Worm (Caenorhabditis elegans): ENCODE results near the gene idpp-1.

Gene idpp-1

ce11 chrIII:775443-775842 lies 35.0 kb downstream of the idpp-1 start:
- TF ChIP-seq alr-1 (tag; optimal IDR thresholded peaks at IDR 0.05; ENCODE audit: borderline replicate concordance) (no peak), efl-1 (optimal IDR thresholded peaks at IDR 0.05) (no peak), efl-1 (GFP tag; optimal IDR thresholded peaks at IDR 0.05 in 1 of 2) (peak in 1 of 2 experiments; percentile 82), vab-15 (tag; optimal IDR thresholded peaks at IDR 0.05) (no peak)

ce11 chrIII:778771-779170 lies 38.3 kb downstream of the idpp-1 start, which contains the start of gene alh-11:
Gene alh-11, minus strand, starts transcription at chrIII:778871.
- TF ChIP-seq unc-130 (tag; optimal IDR thresholded peaks at IDR 0.05) (no peak), lsy-2 (tag; optimal IDR thresholded peaks at IDR 0.05) (no peak), pag-3 (tag; optimal IDR thresholded peaks at IDR 0.05; ENCODE audit: borderline replicate concordance, insufficient read depth) (no peak), C34B4.2 (tag; optimal IDR thresholded peaks at IDR 0.05) (no peak), rnt-1 (tag; optimal IDR thresholded peaks at IDR 0.05) (no peak), sox-4 (tag; optimal IDR thresholded peaks at IDR 0.05) (no peak), fkh-10 (GFP tag; optimal IDR thresholded peaks at IDR 0.05) (no peak), nhr-19 (GFP tag; conservative IDR thresholded peaks at IDR 0.05) (no peak), lin-39 (tag; optimal IDR thresholded peaks at IDR 0.05) (no peak), xbp-1 (tag; optimal IDR thresholded peaks at IDR 0.05) (no peak)

ce11 chrIII:782503-782902 lies 42.0 kb downstream of the idpp-1 start:
- TF ChIP-seq efl-1 (optimal IDR thresholded peaks at IDR 0.05), result no peak
- peak in 1 of 2 experiments; percentile 78 for TF ChIP-seq efl-1 (GFP tag; optimal IDR thresholded peaks at IDR 0.05 in 1 of 2)
- no peak for TF ChIP-seq aly-2 (tag; optimal IDR thresholded peaks at IDR 0.05)

ce11 chrIII:783254-783753 lies 42.8 kb downstream of the idpp-1 start, which contains the start of the genes dagl-2 and ppm-1.G:
Gene dagl-2, minus strand, starts transcription at chrIII:783305.
Gene ppm-1.G, plus strand, starts transcription at chrIII:783703.
- TF ChIP-seq grh-1 (GFP tag; IDR thresholded peaks at IDR 0.05) (no peak), ceh-88 (GFP tag; IDR thresholded peaks at IDR 0.05) (no peak), snu-23 (GFP tag; optimal IDR thresholded peaks at IDR 0.05) (peak; percentile 83), C04F5.9 (tag; optimal IDR thresholded peaks at IDR 0.05) (peak; percentile 68), efl-3 (GFP tag; optimal IDR thresholded peaks at IDR 0.05) (no peak), nhr-90 (tag; optimal IDR thresholded peaks at IDR 0.05; ENCODE audit: poor library complexity) (peak; percentile 86), egl-27 (tag; optimal IDR thresholded peaks at IDR 0.05) (no peak), nhr-19 (GFP tag; conservative IDR thresholded peaks at IDR 0.05) (peak; percentile 55), lin-15B (tag; optimal IDR thresholded peaks at IDR 0.05) (peak; percentile 93), nhr-237 (tag; optimal IDR thresholded peaks at IDR 0.05) (no peak), nhr-84 (tag; optimal IDR thresholded peaks at IDR 0.05) (no peak), ceh-82 (tag; optimal IDR thresholded peaks at IDR 0.05) (peak; percentile 72 to 87 (median 77)), nhr-77 (tag; optimal IDR thresholded peaks at IDR 0.05) (peak; percentile 42), swsn-7 (tag; optimal IDR thresholded peaks at IDR 0.05) (peak; percentile 78), ceh-63 (GFP tag; optimal IDR thresholded peaks at IDR 0.05) (no peak), ces-1 (GFP tag; optimal IDR thresholded peaks at IDR 0.05) (no peak), hlh-17 (GFP tag; optimal IDR thresholded peaks at IDR 0.05; ENCODE audit: borderline replicate concordance) (no peak), lin-14 (GFP tag; optimal IDR thresholded peaks at IDR 0.05) (peak; percentile 89), xbp-1 (tag; optimal IDR thresholded peaks at IDR 0.05) (peak; percentile 74), lin-13 (GFP tag; optimal IDR thresholded peaks at IDR 0.05) (peak; percentile 76), unc-30 (tag; optimal IDR thresholded peaks at IDR 0.05) (no peak), Y116A8C.19 (tag; optimal IDR thresholded peaks at IDR 0.05; ENCODE audit: borderline replicate concordance) (peak; percentile 5), skn-1 (tag; optimal IDR thresholded peaks at IDR 0.05) (peak; percentile 85), nhr-12 (tag; optimal IDR thresholded peaks at IDR 0.05) (no peak), ztf-11 (tag; optimal IDR thresholded peaks at IDR 0.05) (peak in 1 of 2 experiments; percentile 82), sup-37 (GFP tag; optimal IDR thresholded peaks at IDR 0.05) (no peak), rnt-1 (tag; optimal IDR thresholded peaks at IDR 0.05) (peak; percentile 93), nhr-76 (tag; optimal IDR thresholded peaks at IDR 0.05) (no peak), lin-39 (tag; optimal IDR thresholded peaks at IDR 0.05) (no peak), jun-1 (tag; optimal IDR thresholded peaks at IDR 0.05) (peak; percentile 52), mab-9 (GFP tag; IDR thresholded peaks at IDR 0.05) (no peak), tlp-1 (tag; optimal IDR thresholded peaks at IDR 0.05) (no peak), efl-1 (optimal IDR thresholded peaks at IDR 0.05) (peak; percentile 72 to 73), efl-1 (GFP tag; optimal IDR thresholded peaks at IDR 0.05 in 1 of 2) (peak; percentile 81 to 96), ama-1 (optimal IDR thresholded peaks at IDR 0.05) (no peak), ceh-90 (tag; optimal IDR thresholded peaks at IDR 0.05) (peak; percentile 91), dpl-1 (GFP tag; optimal IDR thresholded peaks at IDR 0.05) (peak; percentile 68 to 82 (median 70))

All from whole organism, L1 larva.